Fruit fly (Drosophila melanogaster) whole organism, embryonic: ENCODE results near the gene cold.
A peak's percentile ranks its signal among the peaks of the same experiment; 100 is the strongest.

Experiments used
- CG10979 ChIP-seq: fragments of 200-800 bp; sonication (Bioruptor generic); optimal IDR thresholded peaks from 2 replicates; lab custom pipeline; 2018; ENCODE audit warnings: missing biosample characterization, mild to moderate bottlenecking, missing genetic modification characterization, moderate library complexity
- CG16815 ChIP-seq: fragments of 200-800 bp; sonication (Bioruptor generic); optimal IDR thresholded peaks from 3 replicates; lab custom pipeline; 2017; ENCODE audit warnings: missing biosample characterization, mild to moderate bottlenecking, missing genetic modification characterization
- CG16863 ChIP-seq: fragments of 200-800 bp; sonication (Bioruptor generic); optimal IDR thresholded peaks from 3 replicates; lab custom pipeline; 2016; ENCODE audit warnings: missing biosample characterization, missing genetic modification characterization
- CG17385 ChIP-seq: fragments of 200-800 bp; sonication (Bioruptor generic); optimal IDR thresholded peaks from 3 replicates; lab custom pipeline; 2018; ENCODE audit warnings: missing biosample characterization, mild to moderate bottlenecking, missing genetic modification characterization
- CG18262 ChIP-seq: fragments of 200-800 bp; optimal IDR thresholded peaks from 3 replicates; lab custom pipeline; 2019; ENCODE audit warnings: missing biosample characterization, mild to moderate bottlenecking, missing genetic modification characterization, moderate library complexity
- CG4404 ChIP-seq: fragments of 200-800 bp; sonication (Bioruptor generic); IDR thresholded peaks from 2 replicates; pipeline ENCODE4 v1.3.6; 2022; ENCODE audit warnings: missing biosample characterization, missing genetic modification characterization
- CG7745 ChIP-seq: fragments of 200-800 bp; sonication (Bioruptor generic); optimal IDR thresholded peaks from 2 replicates; lab custom pipeline; 2018; ENCODE audit warnings: missing biosample characterization, mild to moderate bottlenecking, missing genetic modification characterization, moderate library complexity
- CHES-1-like ChIP-seq: fragments of 200-800 bp; sonication (Bioruptor generic); optimal IDR thresholded peaks from 2 replicates; lab custom pipeline; 2016; ENCODE audit warnings: missing biosample characterization, missing genetic modification characterization
- Ets97D ChIP-seq: fragments of 200-800 bp; sonication (Bioruptor generic); optimal IDR thresholded peaks from 3 replicates; lab custom pipeline; 2016; ENCODE audit warnings: missing biosample characterization, missing genetic modification characterization
- Nf-YB ChIP-seq: fragments of 200-800 bp; sonication (Bioruptor generic); optimal IDR thresholded peaks from 3 replicates; lab custom pipeline; 2019; ENCODE audit warnings: missing biosample characterization, mild to moderate bottlenecking, missing genetic modification characterization, moderate library complexity
- Opbp ChIP-seq: fragments of 200-800 bp; sonication (Bioruptor generic); IDR thresholded peaks from 3 replicates; pipeline ENCODE4 v1.3.6; 2022; ENCODE audit warnings: missing biosample characterization, missing genetic modification characterization; ENCODE audit not compliant: partially characterized antibody
- h ChIP-seq: fragments of >200 bp; optimal IDR thresholded peaks from 2 replicates; lab custom pipeline; 2017
- sqz ChIP-seq: fragments of 200-800 bp; sonication (Bioruptor generic); optimal IDR thresholded peaks from 3 replicates; lab custom pipeline; 2018; ENCODE audit warnings: missing biosample characterization, mild to moderate bottlenecking, missing genetic modification characterization

dm6 chr2L:594635-595384 lies 20.7 kb downstream of the cold start, which contains the start of gene Gsc:
- no peak for TF ChIP-seq CG17385 (GFP tag; lab: Kevin White, UChicago)
- TF ChIP-seq h = no peak
- no peak for TF ChIP-seq CG18262 (tag; lab: Kevin White, UChicago)
- TF ChIP-seq sqz (GFP tag; lab: Kevin White, UChicago) = no peak
- TF ChIP-seq Nf-YB (GFP tag; lab: Kevin White, UChicago) = peak; percentile 99
- no peak for TF ChIP-seq CHES-1-like (GFP tag; lab: Kevin White, UChicago)
- TF ChIP-seq CG7745 (tag; lab: Kevin White, UChicago) = no peak
- TF ChIP-seq Opbp (GFP tag; lab: Robert Waterston, UW) = no peak
- TF ChIP-seq Ets97D (GFP tag; lab: Kevin White, UChicago) = no peak
- TF ChIP-seq CG16863 (GFP tag; lab: Kevin White, UChicago) = no peak
- TF ChIP-seq CG10979 (tag; lab: Kevin White, UChicago) = no peak
- TF ChIP-seq CG4404 (GFP tag; lab: Robert Waterston, UW) = no peak
- TF ChIP-seq CG16815 (GFP tag; lab: Kevin White, UChicago) = no peak
